Fruit fly (Drosophila melanogaster) whole organism, embryonic: ENCODE data around the gene CG31493.

Experiments used
- CG12299 ChIP-seq: fragments of 200-800 bp; sonication (Bioruptor generic); optimal IDR thresholded peaks from 2 replicates; lab custom pipeline; 2018; ENCODE audit warnings: missing biosample characterization, mild to moderate bottlenecking, missing genetic modification characterization
- CG12769 ChIP-seq: fragments of 200-800 bp; sonication (Bioruptor generic); optimal IDR thresholded peaks from 2 replicates; lab custom pipeline; 2019; ENCODE audit warnings: missing biosample characterization, mild to moderate bottlenecking, missing genetic modification characterization, moderate library complexity
- CG1647 ChIP-seq: fragments of 200-800 bp; sonication (Bioruptor generic); optimal IDR thresholded peaks from 3 replicates; lab custom pipeline; 2016; ENCODE audit warnings: missing biosample characterization, missing genetic modification characterization
- CG17328 ChIP-seq: fragments of 200-800 bp; sonication (Bioruptor generic); IDR thresholded peaks from 2 replicates; pipeline ENCODE4 v1.3.6; 2022; ENCODE audit warnings: missing biosample characterization, missing genetic modification characterization
- CG17385 ChIP-seq: fragments of 200-800 bp; sonication (Bioruptor generic); optimal IDR thresholded peaks from 3 replicates; lab custom pipeline; 2018; ENCODE audit warnings: missing biosample characterization, mild to moderate bottlenecking, missing genetic modification characterization
- CG18599 ChIP-seq: fragments of 200-800 bp; sonication (Bioruptor generic); optimal IDR thresholded peaks from 3 replicates; lab custom pipeline; 2017; ENCODE audit warnings: missing biosample characterization, missing genetic modification characterization, mild to moderate bottlenecking, moderate library complexity, missing genetic modification reagents
- CG2678 ChIP-seq: fragments of 200-800 bp; sonication (Bioruptor generic); optimal IDR thresholded peaks from 3 replicates; lab custom pipeline; 2019; ENCODE audit warnings: missing biosample characterization, mild to moderate bottlenecking, missing genetic modification characterization, moderate library complexity
- CG3281 ChIP-seq: fragments of 200-800 bp; sonication (Bioruptor generic); optimal IDR thresholded peaks from 3 replicates; lab custom pipeline; 2017; ENCODE audit warnings: missing biosample characterization, mild to moderate bottlenecking, missing genetic modification characterization
- CG4404 ChIP-seq: fragments of 200-800 bp; sonication (Bioruptor generic); IDR thresholded peaks from 2 replicates; pipeline ENCODE4 v1.3.6; 2022; ENCODE audit warnings: missing biosample characterization, missing genetic modification characterization
- CG6272 ChIP-seq: fragments of 200-800 bp; sonication (Bioruptor generic); IDR thresholded peaks from 2 replicates; pipeline ENCODE4 v1.3.6; 2022; ENCODE audit warnings: missing biosample characterization, missing genetic modification characterization
- CG6689 ChIP-seq: fragments of 200-800 bp; sonication (Bioruptor generic); IDR thresholded peaks from 2 replicates; pipeline ENCODE4 v1.3.6; 2022; ENCODE audit warnings: missing biosample characterization, missing genetic modification characterization
- CG6813 ChIP-seq: fragments of 200-800 bp; sonication (Bioruptor generic); optimal IDR thresholded peaks from 2 replicates; lab custom pipeline; 2017; ENCODE audit warnings: missing biosample characterization, missing genetic modification characterization, mild to moderate bottlenecking, moderate library complexity, missing genetic modification reagents
- CG7372 ChIP-seq: fragments of 200-800 bp; sonication (Bioruptor generic); IDR thresholded peaks from 2 replicates; pipeline ENCODE4 v1.3.6; 2022; ENCODE audit warnings: missing biosample characterization, missing genetic modification characterization
- CG9797 ChIP-seq: fragments of 200-800 bp; sonication (Bioruptor generic); optimal IDR thresholded peaks from 3 replicates; lab custom pipeline; 2018; ENCODE audit warnings: missing biosample characterization, mild to moderate bottlenecking, missing genetic modification characterization
- D ChIP-seq, 2 experiments: fragments of 200-800 bp in 1 of 2; fragments of >200 bp in 1 of 2; sonication (Bioruptor generic) in 1 of 2; optimal IDR thresholded peaks; 2 replicates in 1 of 2; 3 replicates in 1 of 2; lab custom pipeline; 2017; ENCODE audit warnings: mild to moderate bottlenecking in 1 of 2, missing biosample characterization in 1 of 2, missing genetic modification characterization in 1 of 2, missing genetic modification reagents in 1 of 2
- Gsc ChIP-seq: fragments of 200-800 bp; sonication (Bioruptor generic); IDR thresholded peaks from 2 replicates; pipeline ENCODE4 v1.3.6; 2022; ENCODE audit warnings: missing biosample characterization, missing genetic modification characterization
- Gug ChIP-seq: fragments of 200-800 bp; sonication (Bioruptor generic); IDR thresholded peaks from 4 replicates; pipeline ENCODE4 v1.3.6; 2022; ENCODE audit warnings: missing biosample characterization, missing genetic modification characterization
- HHEX ChIP-seq: fragments of 200-800 bp; sonication (Bioruptor generic); optimal IDR thresholded peaks from 3 replicates; lab custom pipeline; 2017; ENCODE audit warnings: missing biosample characterization, mild to moderate bottlenecking, missing genetic modification characterization, missing genetic modification reagents
- HmgZ ChIP-seq: fragments of 200-800 bp; sonication (Bioruptor generic); optimal IDR thresholded peaks from 2 replicates; lab custom pipeline; 2018; ENCODE audit warnings: missing biosample characterization, mild to moderate bottlenecking, missing genetic modification characterization
- Oaz ChIP-seq: fragments of 200-800 bp; sonication (Bioruptor generic); IDR thresholded peaks from 2 replicates; pipeline ENCODE4 v1.3.6; 2022; ENCODE audit warnings: missing biosample characterization, missing genetic modification characterization
- Pdp1 ChIP-seq, 2 experiments: fragments of 200-800 bp; sonication (Bioruptor generic); optimal IDR thresholded peaks; 3 replicates each; lab custom pipeline; 2016; ENCODE audit warnings: missing biosample characterization in 2 of 2, missing genetic modification characterization in 2 of 2, mild to moderate bottlenecking in 1 of 2, moderate library complexity in 1 of 2
- Ptx1 ChIP-seq: fragments of 200-800 bp; sonication (Bioruptor generic); IDR thresholded peaks from 2 replicates; pipeline ENCODE4 v1.3.6; 2022; ENCODE audit warnings: missing biosample characterization, missing genetic modification characterization
- Six4 ChIP-seq: fragments of 200-800 bp; sonication (Bioruptor generic); optimal IDR thresholded peaks from 2 replicates; lab custom pipeline; 2016; ENCODE audit warnings: missing biosample characterization, missing genetic modification characterization
- Tbp ChIP-seq: fragments of >200 bp; optimal IDR thresholded peaks from 2 replicates; lab custom pipeline; 2018; ENCODE audit warnings: missing biosample characterization, missing genetic modification characterization
- Xbp1 ChIP-seq: fragments of 200-800 bp; sonication (Bioruptor generic); optimal IDR thresholded peaks from 3 replicates; lab custom pipeline; 2016; ENCODE audit warnings: missing biosample characterization, mild to moderate bottlenecking, missing genetic modification characterization
- Xrp1 ChIP-seq: fragments of 200-800 bp; sonication (Bioruptor generic); IDR thresholded peaks from 2 replicates; pipeline ENCODE4 v1.3.6; 2022; ENCODE audit warnings: missing biosample characterization, missing genetic modification characterization
- az2 ChIP-seq: fragments of 200-800 bp; sonication (Bioruptor generic); optimal IDR thresholded peaks from 3 replicates; lab custom pipeline; 2016; ENCODE audit warnings: missing biosample characterization, missing genetic modification characterization
- bbx ChIP-seq: fragments of 200-800 bp; sonication (Bioruptor generic); IDR thresholded peaks from 2 replicates; pipeline ENCODE4 v1.3.6; 2022; ENCODE audit warnings: missing biosample characterization, missing genetic modification characterization; ENCODE audit not compliant: partially characterized antibody
- br ChIP-seq: fragments of >200 bp; optimal IDR thresholded peaks from 2 replicates; lab custom pipeline; 2017
- cato ChIP-seq: fragments of 200-800 bp; sonication (Bioruptor generic); optimal IDR thresholded peaks from 2 replicates; lab custom pipeline; 2016; ENCODE audit warnings: missing biosample characterization, missing genetic modification characterization, borderline replicate concordance
- croc ChIP-seq: fragments of 200-800 bp; sonication (Bioruptor generic); conservative IDR thresholded peaks from 3 replicates; pipeline ENCODE4 v1.3.6; 2022; ENCODE audit warnings: missing biosample characterization, missing genetic modification characterization
- da ChIP-seq: fragments of 200-800 bp; sonication (Bioruptor generic); optimal IDR thresholded peaks from 2 replicates; lab custom pipeline; 2016; ENCODE audit warnings: missing biosample characterization, missing genetic modification characterization
- eve ChIP-seq, 2 experiments: fragments of >200 bp; optimal IDR thresholded peaks; 2 replicates each; lab custom pipeline; 2017; ENCODE audit warnings: missing biosample characterization in 2 of 2, missing genetic modification characterization in 2 of 2
- exex ChIP-seq: fragments of 200-800 bp; sonication (Bioruptor generic); optimal IDR thresholded peaks from 4 replicates; lab custom pipeline; 2018; ENCODE audit warnings: missing biosample characterization, mild to moderate bottlenecking, missing genetic modification characterization, moderate library complexity
- fd3F ChIP-seq: fragments of 200-800 bp; sonication (Bioruptor generic); optimal IDR thresholded peaks from 2 replicates; lab custom pipeline; 2018; ENCODE audit warnings: missing biosample characterization, mild to moderate bottlenecking, missing genetic modification characterization, moderate library complexity
- fru ChIP-seq: fragments of >200 bp; optimal IDR thresholded peaks from 2 replicates; lab custom pipeline; 2017
- gem ChIP-seq: fragments of 200-800 bp; sonication (Bioruptor generic); optimal IDR thresholded peaks from 2 replicates; lab custom pipeline; 2019; ENCODE audit warnings: missing biosample characterization, mild to moderate bottlenecking, missing genetic modification characterization, moderate library complexity
- gsb-n ChIP-seq: fragments of 200-800 bp; sonication (Bioruptor generic); optimal IDR thresholded peaks from 3 replicates; lab custom pipeline; 2018; ENCODE audit warnings: missing biosample characterization, mild to moderate bottlenecking, missing genetic modification characterization
- ind ChIP-seq: fragments of 200-800 bp; sonication (Bioruptor generic); optimal IDR thresholded peaks from 3 replicates; lab custom pipeline; 2016; ENCODE audit warnings: missing biosample characterization, missing genetic modification characterization
- kay ChIP-seq: fragments of 200-800 bp; sonication (Bioruptor generic); optimal IDR thresholded peaks from 2 replicates; lab custom pipeline; 2016; ENCODE audit warnings: missing biosample characterization, missing genetic modification characterization
- lola ChIP-seq, 3 experiments: fragments of >200 bp in 2 of 3; fragments of 200-800 bp in 1 of 3; sonication (Bioruptor generic) in 1 of 3; optimal IDR thresholded peaks; 2 replicates each; lab custom pipeline; 2017 to 2019; ENCODE audit warnings: missing biosample characterization in 3 of 3, missing genetic modification characterization in 3 of 3, mild to moderate bottlenecking in 1 of 3, moderate library complexity in 1 of 3
- oc ChIP-seq: fragments of 200-800 bp; sonication (Bioruptor generic); optimal IDR thresholded peaks from 2 replicates; lab custom pipeline; 2018; ENCODE audit warnings: missing biosample characterization, mild to moderate bottlenecking, missing genetic modification characterization, moderate library complexity
- pb ChIP-seq: fragments of 200-800 bp; sonication (Bioruptor generic); optimal IDR thresholded peaks from 3 replicates; lab custom pipeline; 2016; ENCODE audit warnings: missing biosample characterization, missing genetic modification characterization
- psq ChIP-seq: fragments of 200-800 bp; sonication (Bioruptor generic); optimal IDR thresholded peaks from 2 replicates; lab custom pipeline; 2017; ENCODE audit warnings: missing biosample characterization, missing genetic modification characterization
- ranshi ChIP-seq: fragments of 200-800 bp; sonication (Bioruptor generic); IDR thresholded peaks from 2 replicates; pipeline ENCODE4 v1.3.6; 2022; ENCODE audit warnings: missing biosample characterization, missing genetic modification characterization
- sqz ChIP-seq: fragments of 200-800 bp; sonication (Bioruptor generic); optimal IDR thresholded peaks from 3 replicates; lab custom pipeline; 2018; ENCODE audit warnings: missing biosample characterization, mild to moderate bottlenecking, missing genetic modification characterization
- tap ChIP-seq: fragments of 200-800 bp; optimal IDR thresholded peaks from 3 replicates; lab custom pipeline; 2019; ENCODE audit warnings: missing biosample characterization, mild to moderate bottlenecking, missing genetic modification characterization, moderate library complexity
- trem ChIP-seq: fragments of 200-800 bp; optimal IDR thresholded peaks from 3 replicates; lab custom pipeline; 2019; ENCODE audit warnings: missing biosample characterization, mild to moderate bottlenecking, missing genetic modification characterization, moderate library complexity
- unpg ChIP-seq: fragments of 200-800 bp; sonication (Bioruptor generic); optimal IDR thresholded peaks from 3 replicates; lab custom pipeline; 2018; ENCODE audit warnings: missing biosample characterization, mild to moderate bottlenecking, missing genetic modification characterization, moderate library complexity
- vfl ChIP-seq: fragments of 200-800 bp; sonication (Bioruptor generic); optimal IDR thresholded peaks from 2 replicates; lab custom pipeline; 2016; ENCODE audit warnings: missing biosample characterization, missing genetic modification characterization

Gene CG31493

DNA sequence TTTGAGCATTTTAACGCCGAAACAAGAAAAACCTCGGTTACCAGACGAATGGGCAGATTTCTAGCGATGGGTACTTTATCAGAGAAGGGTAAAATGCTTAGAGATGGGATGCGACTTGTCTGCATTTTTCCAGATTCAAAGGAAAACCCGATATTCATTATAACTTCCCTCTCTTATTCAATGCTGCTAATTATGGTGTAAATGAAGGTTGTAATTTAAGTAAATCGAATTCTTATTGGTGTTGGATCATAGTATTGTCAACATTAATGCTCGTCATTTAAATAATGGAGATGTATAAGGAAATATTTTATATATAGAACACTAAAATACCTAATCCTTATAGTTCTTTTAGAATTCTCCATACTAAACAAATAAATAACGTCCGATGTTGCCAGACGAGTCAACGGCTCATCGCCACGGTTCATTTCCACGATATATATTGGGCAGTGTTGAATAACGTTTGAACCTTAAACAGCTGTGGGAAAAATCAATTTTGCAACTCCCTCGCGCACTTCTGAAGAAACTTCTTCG is 7.2 kb upstream of the CG31493 start, which contains the start of the genes Alh and CG10098 (continued):
- peak; percentile 78 for TF ChIP-seq trem (tag; lab: Kevin White, UChicago)
- TF ChIP-seq cato, result peak; percentile 74
- no peak for TF ChIP-seq Tbp (GFP tag; lab: Kevin White, UChicago)
- peak; percentile 68 for TF ChIP-seq bbx (GFP tag; lab: Robert Waterston, UW)
- peak; percentile 87 for TF ChIP-seq vfl (GFP tag; lab: Kevin White, UChicago)
- TF ChIP-seq da (GFP tag; lab: Kevin White, UChicago), result peak; percentile 51
- TF ChIP-seq Oaz (GFP tag; lab: Robert Waterston, UW), result peak; percentile 46
- TF ChIP-seq CG6689, result peak; percentile 73
- TF ChIP-seq eve (GFP tag; optimal IDR thresholded peaks at IDR 0.05; lab: Kevin White, UChicago), result no peak
- TF ChIP-seq ind, result peak; percentile 92
- TF ChIP-seq sqz (GFP tag; lab: Kevin White, UChicago), result no peak
- peak; percentile 88 for TF ChIP-seq az2 (GFP tag; lab: Kevin White, UChicago)
- TF ChIP-seq br (lab: Kevin White, UChicago), result no peak
- TF ChIP-seq CG1647 (GFP tag; lab: Kevin White, UChicago), result peak; percentile 87
- peak; percentile 79 for TF ChIP-seq HHEX
- TF ChIP-seq Xbp1, result peak; percentile 93
- TF ChIP-seq Xrp1 (GFP tag; lab: Robert Waterston, UW), result peak; percentile 68; the same call in 1 of the 2 replicates
- peak; percentile 73 for TF ChIP-seq CG17328
- TF ChIP-seq CG18599 (GFP tag; lab: Kevin White, UChicago), result peak; percentile 87
- TF ChIP-seq Ptx1, result peak; percentile 87
- peak; percentile 83 to 91 for TF ChIP-seq Pdp1 (GFP tag; optimal IDR thresholded peaks at IDR 0.05; lab: Kevin White, UChicago)
- peak; percentile 94 for TF ChIP-seq Gug (GFP tag; lab: Robert Waterston, UW)
- no peak for TF ChIP-seq D (optimal IDR thresholded peaks at IDR 0.05; lab: Kevin White, UChicago)
- TF ChIP-seq D (GFP tag; optimal IDR thresholded peaks at IDR 0.05; lab: Kevin White, UChicago), result peak; percentile 77
- TF ChIP-seq fru, result no peak
- peak; percentile 68 for TF ChIP-seq unpg (GFP tag; lab: Kevin White, UChicago)
- peak; percentile 59 for TF ChIP-seq tap (tag; lab: Kevin White, UChicago)
- TF ChIP-seq CG7372, result peak; percentile 73
- peak; percentile 88 for TF ChIP-seq gem (tag; lab: Kevin White, UChicago)
- TF ChIP-seq croc, result peak; percentile 74
- peak; percentile 71 for TF ChIP-seq CG3281 (GFP tag; lab: Kevin White, UChicago)
- no peak for TF ChIP-seq oc (tag; lab: Kevin White, UChicago)
- TF ChIP-seq exex (tag; lab: Kevin White, UChicago), result peak; percentile 51
- TF ChIP-seq CG12299, result peak; percentile 56
- TF ChIP-seq CG6813 (GFP tag; lab: Kevin White, UChicago), result peak; percentile 10
- peak; percentile 78 for TF ChIP-seq CG12769 (tag; lab: Kevin White, UChicago)
- TF ChIP-seq kay (GFP tag; lab: Kevin White, UChicago), result peak; percentile 73
- TF ChIP-seq CG2678 (tag; lab: Kevin White, UChicago), result peak; percentile 84
- peak; percentile 77 for TF ChIP-seq fd3F (GFP tag; lab: Kevin White, UChicago)
- TF ChIP-seq Gsc (GFP tag; lab: Robert Waterston, UW), result no peak; the same call in 1 of the 2 replicates
- TF ChIP-seq psq (GFP tag; lab: Kevin White, UChicago), result peak; percentile 41
- peak in 1 of 3 experiments; percentile 87 for TF ChIP-seq lola (GFP tag; optimal IDR thresholded peaks at IDR 0.05; lab: Kevin White, UChicago)
- TF ChIP-seq pb (GFP tag; lab: Kevin White, UChicago), result peak; percentile 75
- peak; percentile 77 for TF ChIP-seq CG6272
- peak; percentile 72 for TF ChIP-seq CG4404 (GFP tag; lab: Robert Waterston, UW)
- TF ChIP-seq HmgZ (tag; lab: Kevin White, UChicago), result peak; percentile 51
- TF ChIP-seq CG17385 (GFP tag; lab: Kevin White, UChicago), result peak; percentile 70
- peak; percentile 36 for TF ChIP-seq CG9797
- peak; percentile 81; the same call in 1 of the 2 replicates for TF ChIP-seq ranshi (GFP tag; lab: Robert Waterston, UW)
- TF ChIP-seq gsb-n, result peak; percentile 57
- peak; percentile 70 for TF ChIP-seq Six4 (GFP tag; lab: Kevin White, UChicago)
